Worm (Caenorhabditis elegans) whole organism, young adult: Measurements from ENCODE around the gene Y39G8B.10.

ENCODE experiments used
- F52B5.7 ChIP-seq: sonication (generic microtip); optimal IDR thresholded peaks from 2 replicates; lab custom pipeline; 2016; ENCODE audit warnings: mild to moderate bottlenecking, missing genetic modification characterization, missing compliant biosample characterization
- athp-1 ChIP-seq: sonication (generic microtip); optimal IDR thresholded peaks from 2 replicates; lab custom pipeline; 2017; ENCODE audit warnings: mild to moderate bottlenecking, missing genetic modification characterization, missing compliant biosample characterization
- snpc-4 ChIP-seq, 5 experiments: fragments of 150-350 bp in 1 of 5; sonication (generic microtip) in 4 of 5; optimal IDR thresholded peaks; 2 replicates each; lab custom pipeline; 2014 to 2018; ENCODE audit warnings: missing genetic modification characterization in 5 of 5, missing biosample characterization in 3 of 5, antibody characterized with exemption in 2 of 5, mild to moderate bottlenecking in 2 of 5, missing compliant biosample characterization in 2 of 5, missing genotype in 2 of 5, moderate library complexity in 2 of 5, missing genetic modification reagents in 1 of 5
- unc-130 ChIP-seq: sonication (generic microtip); optimal IDR thresholded peaks from 2 replicates; lab custom pipeline; 2016; ENCODE audit warnings: missing genetic modification reagents, missing genetic modification characterization, missing compliant biosample characterization
- ztf-28 ChIP-seq: fragments of 200-800 bp; sonication (Bioruptor generic); IDR thresholded peaks from 2 replicates; pipeline ENCODE4 v1.3.6; 2022; ENCODE audit warnings: missing genetic modification reagents, missing genetic modification characterization, missing compliant biosample characterization

ce11 chrII:13951986-13952385, 30.9 kb downstream of the Y39G8B.10 start:
- no peak for TF ChIP-seq unc-130 (GFP tag; lab: Kevin White, UChicago)
- no peak for TF ChIP-seq ztf-28 (GFP tag; lab: Robert Waterston, UW)
- no peak for TF ChIP-seq snpc-4 (GFP tag; optimal IDR thresholded peaks at IDR 0.05; lab: Kevin White, UChicago)
- no peak for TF ChIP-seq snpc-4 (tag; optimal IDR thresholded peaks at IDR 0.05; lab: Kevin White, UChicago)
- TF ChIP-seq F52B5.7: no peak
- TF ChIP-seq athp-1 (tag; lab: Kevin White, UChicago): no peak
